Worm (Caenorhabditis elegans) whole organism, L3 larva: ENCODE data around the gene dhs-28.
A peak's percentile ranks its signal among the peaks of the same experiment; 100 is the strongest.

ENCODE experiments used
- R02D3.7 ChIP-seq: fragments of 150-350 bp; optimal IDR thresholded peaks from 2 replicates; lab custom pipeline; 2014; ENCODE audit warnings: missing biosample characterization, missing genetic modification characterization
- aly-2 ChIP-seq: fragments of 150-350 bp; optimal IDR thresholded peaks from 2 replicates; lab custom pipeline; 2014; ENCODE audit warnings: missing biosample characterization, missing genetic modification characterization
- ceh-16 ChIP-seq: sonication (generic microtip); optimal IDR thresholded peaks from 2 replicates; lab custom pipeline; 2017; ENCODE audit warnings: missing biosample characterization, missing genetic modification characterization
- ceh-82 ChIP-seq: fragments of 150-350 bp; optimal IDR thresholded peaks from 2 replicates; lab custom pipeline; 2014; ENCODE audit warnings: missing biosample characterization, missing genetic modification characterization
- daf-12 ChIP-seq: fragments of 150-350 bp; optimal IDR thresholded peaks from 2 replicates; lab custom pipeline; 2014; ENCODE audit warnings: missing biosample characterization, missing genetic modification reagents, missing genetic modification characterization
- egl-27 ChIP-seq: sonication (generic microtip); optimal IDR thresholded peaks from 4 replicates; lab custom pipeline; 2017; ENCODE audit warnings: missing biosample characterization, missing genetic modification reagents, missing genetic modification characterization
- elt-3 ChIP-seq, 3 experiments: fragments of 150-350 bp in 1 of 3; sonication (generic microtip) in 2 of 3; optimal IDR thresholded peaks; 2 replicates in 2 of 3; 4 replicates in 1 of 3; lab custom pipeline; 2014 to 2017; ENCODE audit warnings: missing biosample characterization in 3 of 3, missing genetic modification characterization in 3 of 3
- eor-1 ChIP-seq, 2 experiments: fragments of 150-350 bp; optimal IDR thresholded peaks; 2 replicates each; lab custom pipeline; 2014 to 2018; ENCODE audit warnings: missing biosample characterization in 2 of 2, missing genetic modification characterization in 2 of 2
- fkh-10 ChIP-seq: sonication (generic microtip); optimal IDR thresholded peaks from 2 replicates; lab custom pipeline; 2017; ENCODE audit warnings: missing biosample characterization, missing genetic modification reagents, missing genetic modification characterization
- fkh-2 ChIP-seq: fragments of 150-350 bp; optimal IDR thresholded peaks from 2 replicates; lab custom pipeline; 2014; ENCODE audit warnings: missing biosample characterization, missing genetic modification reagents, missing genetic modification characterization
- fos-1 ChIP-seq: fragments of 150-350 bp; optimal IDR thresholded peaks from 2 replicates; lab custom pipeline; 2014; ENCODE audit warnings: missing biosample characterization, missing genetic modification characterization
- jun-1 ChIP-seq: fragments of 150-350 bp; optimal IDR thresholded peaks from 2 replicates; lab custom pipeline; 2014; ENCODE audit warnings: missing biosample characterization, missing genetic modification reagents, missing genetic modification characterization
- lin-15B ChIP-seq: fragments of 150-350 bp; optimal IDR thresholded peaks from 2 replicates; lab custom pipeline; 2014; ENCODE audit warnings: missing biosample characterization, missing genetic modification characterization
- lin-39 ChIP-seq: fragments of 150-350 bp; optimal IDR thresholded peaks from 2 replicates; lab custom pipeline; 2018; ENCODE audit warnings: missing biosample characterization, missing genetic modification reagents, missing genetic modification characterization
- lsy-12 ChIP-seq: sonication (generic microtip); optimal IDR thresholded peaks from 2 replicates; lab custom pipeline; 2016; ENCODE audit warnings: mild to moderate bottlenecking, missing genetic modification characterization, missing compliant biosample characterization
- mml-1 ChIP-seq: fragments of 150-350 bp; sonication (generic microtip); optimal IDR thresholded peaks from 3 replicates; lab custom pipeline; 2014; ENCODE audit warnings: missing biosample characterization, missing genetic modification characterization
- nfya-1 ChIP-seq: sonication (generic microtip); optimal IDR thresholded peaks from 2 replicates; lab custom pipeline; 2017; ENCODE audit warnings: missing genetic modification characterization, mild to moderate bottlenecking, missing compliant biosample characterization, antibody characterized with exemption, moderate library complexity; ENCODE audit not compliant: insufficient read depth
- nhr-11 ChIP-seq: fragments of 150-350 bp; optimal IDR thresholded peaks from 2 replicates; lab custom pipeline; 2014; ENCODE audit warnings: missing biosample characterization, missing genetic modification characterization
- nhr-12 ChIP-seq: fragments of 150-350 bp; optimal IDR thresholded peaks from 2 replicates; lab custom pipeline; 2014; ENCODE audit warnings: missing biosample characterization, missing genetic modification characterization
- nhr-237 ChIP-seq: fragments of 150-350 bp; optimal IDR thresholded peaks from 2 replicates; lab custom pipeline; 2014; ENCODE audit warnings: missing biosample characterization, missing genetic modification characterization
- nhr-25 ChIP-seq: sonication (generic microtip); optimal IDR thresholded peaks from 2 replicates; lab custom pipeline; 2017; ENCODE audit warnings: missing biosample characterization, missing genetic modification characterization
- nhr-28 ChIP-seq: fragments of 150-350 bp; optimal IDR thresholded peaks from 2 replicates; lab custom pipeline; 2014; ENCODE audit warnings: missing biosample characterization, missing genetic modification characterization
- nhr-67 ChIP-seq: fragments of 150-350 bp; optimal IDR thresholded peaks from 2 replicates; lab custom pipeline; 2014; ENCODE audit warnings: missing biosample characterization, missing genetic modification characterization
- nhr-76 ChIP-seq: fragments of 150-350 bp; sonication (generic microtip); optimal IDR thresholded peaks from 5 replicates; lab custom pipeline; 2014; ENCODE audit warnings: missing biosample characterization, missing genetic modification characterization
- nhr-77 ChIP-seq: fragments of 150-350 bp; optimal IDR thresholded peaks from 2 replicates; lab custom pipeline; 2014; ENCODE audit warnings: missing biosample characterization, missing genetic modification characterization
- pha-4 ChIP-seq: fragments of 150-350 bp; optimal IDR thresholded peaks from 2 replicates; lab custom pipeline; 2014; ENCODE audit warnings: missing biosample characterization, missing genetic modification reagents, missing genetic modification characterization
- sea-2 ChIP-seq: fragments of 150-350 bp; sonication (generic microtip); optimal IDR thresholded peaks from 4 replicates; lab custom pipeline; 2014; ENCODE audit warnings: missing biosample characterization, missing genetic modification reagents, missing genetic modification characterization
- skn-1 ChIP-seq: fragments of 150-350 bp; optimal IDR thresholded peaks from 2 replicates; lab custom pipeline; 2014; ENCODE audit warnings: missing biosample characterization, missing genetic modification characterization
- tbx-2 ChIP-seq: sonication (generic microtip); optimal IDR thresholded peaks from 2 replicates; lab custom pipeline; 2016; ENCODE audit warnings: mild to moderate bottlenecking, missing genetic modification characterization, missing compliant biosample characterization
- unc-39 ChIP-seq: sonication (generic microtip); optimal IDR thresholded peaks from 4 replicates; lab custom pipeline; 2017; ENCODE audit warnings: missing biosample characterization, missing genetic modification characterization
- unc-62 ChIP-seq: fragments of 150-350 bp; sonication (generic microtip); optimal IDR thresholded peaks from 4 replicates; lab custom pipeline; 2014; ENCODE audit warnings: missing biosample characterization, missing genetic modification reagents, missing genetic modification characterization
- ztf-11 ChIP-seq: fragments of 150-350 bp; optimal IDR thresholded peaks from 2 replicates; lab custom pipeline; 2014; ENCODE audit warnings: missing biosample characterization, missing genetic modification characterization
- ztf-4 ChIP-seq: fragments of 150-350 bp; optimal IDR thresholded peaks from 2 replicates; lab custom pipeline; 2014; ENCODE audit warnings: missing biosample characterization, missing genetic modification characterization

dhs-28 gene

ce11 chrX:6844394-6845072 lies 26.3 kb downstream of the dhs-28 start, which contains the start of gene C53B7.3:
C53B7.3 (plus strand) TSS chrX:6844755.
- no peak for TF ChIP-seq daf-12 (tag; lab: Kevin White, UChicago)
- no peak for TF ChIP-seq fkh-2 (tag; lab: Kevin White, UChicago)
- peak; percentile 95 for TF ChIP-seq pha-4 (tag; lab: Kevin White, UChicago)
- no peak for TF ChIP-seq nhr-28 (tag; lab: Kevin White, UChicago)
- TF ChIP-seq, all 47 proteins: peak for 1

- TF ChIP-seq nhr-25 (tag; lab: Kevin White, UChicago) (no peak), tbx-2 (tag; lab: Kevin White, UChicago) (no peak), eor-1 (tag; optimal IDR thresholded peaks at IDR 0.05; lab: Kevin White, UChicago) (no peak), egl-27 (tag; lab: Kevin White, UChicago) (no peak), nhr-237 (tag; lab: Kevin White, UChicago) (no peak), fos-1 (tag; lab: Kevin White, UChicago) (no peak), aly-2 (no peak), mml-1 (tag; lab: Kevin White, UChicago) (no peak), fkh-10 (GFP tag; lab: Kevin White, UChicago) (no peak), ztf-4 (no peak), unc-62 (GFP tag; lab: Kevin White, UChicago) (no peak), jun-1 (tag; lab: Kevin White, UChicago) (no peak), daf-12 (tag; lab: Kevin White, UChicago) (no peak)
Measured at ce11 chrX:6845934-6846333, 27.7 kb downstream of the dhs-28 start, which contains the start of gene C53B7.2. C53B7.2 (plus strand) TSS chrX:6846234.

- no peak for TF ChIP-seq nhr-67 (tag; lab: Kevin White, UChicago)
- TF ChIP-seq ceh-16 (tag; lab: Kevin White, UChicago) = no peak
- TF ChIP-seq fkh-10 (GFP tag; lab: Kevin White, UChicago) = no peak
- no peak for TF ChIP-seq nhr-12 (tag; lab: Kevin White, UChicago)
- no peak for TF ChIP-seq daf-12 (tag; lab: Kevin White, UChicago)
- TF ChIP-seq nhr-76 (tag; lab: Kevin White, UChicago) = no peak
- TF ChIP-seq nhr-11 (tag; lab: Kevin White, UChicago) = no peak
- TF ChIP-seq ceh-82 (tag; lab: Kevin White, UChicago) = no peak
- TF ChIP-seq ztf-11 = no peak
- no peak for TF ChIP-seq lin-39 (tag; lab: Kevin White, UChicago)
- TF ChIP-seq nfya-1 = no peak
- no peak for TF ChIP-seq elt-3 (tag; optimal IDR thresholded peaks at IDR 0.05; lab: Kevin White, UChicago)
- no peak for TF ChIP-seq egl-27 (tag; lab: Kevin White, UChicago)
- no peak for TF ChIP-seq pha-4 (tag; lab: Kevin White, UChicago)
- TF ChIP-seq aly-2 = no peak
- TF ChIP-seq ztf-4 = no peak
- no peak for TF ChIP-seq unc-62 (GFP tag; lab: Kevin White, UChicago)
- TF ChIP-seq sea-2 (GFP tag; lab: Kevin White, UChicago) = no peak
- TF ChIP-seq unc-39 = no peak
Measured at ce11 chrX:6848596-6848995, 30.4 kb downstream of the dhs-28 start.

ce11 chrX:6850412-6850811 lies 32.2 kb downstream of the dhs-28 start:
- TF ChIP-seq fkh-2 (tag; lab: Kevin White, UChicago) (no peak), tbx-2 (tag; lab: Kevin White, UChicago) (no peak), R02D3.7 (no peak), lin-15B (tag; lab: Kevin White, UChicago) (no peak), nhr-12 (tag; lab: Kevin White, UChicago) (no peak), mml-1 (tag; lab: Kevin White, UChicago) (no peak), nhr-237 (tag; lab: Kevin White, UChicago) (no peak), nhr-76 (tag; lab: Kevin White, UChicago) (no peak), aly-2 (no peak), ztf-4 (no peak), nhr-77 (tag; lab: Kevin White, UChicago) (no peak), lsy-12 (no peak), eor-1 (tag; optimal IDR thresholded peaks at IDR 0.05; lab: Kevin White, UChicago) (no peak), unc-39 (no peak), skn-1 (tag; lab: Kevin White, UChicago) (no peak)
